Fruit fly (Drosophila melanogaster) whole organism, embryonic: ENCODE results near the gene Gycbeta100B.

Source experiments
- Asciz ChIP-seq: fragments of 200-800 bp; sonication (Bioruptor generic); optimal IDR thresholded peaks from 2 replicates; lab custom pipeline; 2017; ENCODE audit warnings: missing biosample characterization, mild to moderate bottlenecking, missing genetic modification characterization, missing genetic modification reagents
- Atf3 ChIP-seq: fragments of 200-800 bp; sonication (Bioruptor generic); optimal IDR thresholded peaks from 3 replicates; lab custom pipeline; 2016; ENCODE audit warnings: missing biosample characterization, missing genetic modification characterization
- B-H2 ChIP-seq: fragments of 200-800 bp; sonication (Bioruptor generic); optimal IDR thresholded peaks from 2 replicates; lab custom pipeline; 2018; ENCODE audit warnings: missing biosample characterization, mild to moderate bottlenecking, missing genetic modification characterization
- BtbVII ChIP-seq: fragments of 200-800 bp; sonication (Bioruptor generic); optimal IDR thresholded peaks from 3 replicates; lab custom pipeline; 2017; ENCODE audit warnings: missing biosample characterization, mild to moderate bottlenecking, missing genetic modification characterization
- CG10147 ChIP-seq: fragments of 200-800 bp; sonication (Bioruptor generic); optimal IDR thresholded peaks from 2 replicates; lab custom pipeline; 2019; ENCODE audit warnings: missing biosample characterization, mild to moderate bottlenecking, missing genetic modification characterization, moderate library complexity
- CG10209 ChIP-seq: fragments of 200-800 bp; sonication (Bioruptor generic); optimal IDR thresholded peaks from 3 replicates; lab custom pipeline; 2017; ENCODE audit warnings: missing biosample characterization, mild to moderate bottlenecking, missing genetic modification characterization, missing genetic modification reagents
- CG11398 ChIP-seq: fragments of 200-800 bp; sonication (Bioruptor generic); optimal IDR thresholded peaks from 2 replicates; lab custom pipeline; 2016; ENCODE audit warnings: missing biosample characterization, missing genetic modification characterization
- CG12299 ChIP-seq: fragments of 200-800 bp; sonication (Bioruptor generic); optimal IDR thresholded peaks from 2 replicates; lab custom pipeline; 2018; ENCODE audit warnings: missing biosample characterization, mild to moderate bottlenecking, missing genetic modification characterization
- CG12744 ChIP-seq: fragments of 200-800 bp; sonication (Bioruptor generic); optimal IDR thresholded peaks from 2 replicates; lab custom pipeline; 2016; ENCODE audit warnings: missing biosample characterization, missing genetic modification characterization
- CG13287 ChIP-seq: fragments of 200-800 bp; sonication (Bioruptor generic); IDR thresholded peaks from 2 replicates; pipeline ENCODE4 v1.3.6; 2022; ENCODE audit warnings: missing biosample characterization, missing genetic modification characterization; ENCODE audit not compliant: partially characterized antibody
- CG15514 ChIP-seq: fragments of 200-800 bp; sonication (Bioruptor generic); optimal IDR thresholded peaks from 3 replicates; lab custom pipeline; 2017; ENCODE audit warnings: missing biosample characterization, missing genetic modification characterization, mild to moderate bottlenecking, moderate library complexity, missing genetic modification reagents
- CG1603 ChIP-seq: fragments of 200-800 bp; sonication (Bioruptor generic); optimal IDR thresholded peaks from 2 replicates; lab custom pipeline; 2019; ENCODE audit warnings: missing biosample characterization, mild to moderate bottlenecking, missing genetic modification characterization, moderate library complexity
- CG17328 ChIP-seq: fragments of 200-800 bp; sonication (Bioruptor generic); IDR thresholded peaks from 2 replicates; pipeline ENCODE4 v1.3.6; 2022; ENCODE audit warnings: missing biosample characterization, missing genetic modification characterization
- CG2120 ChIP-seq: fragments of 200-800 bp; sonication (Bioruptor generic); optimal IDR thresholded peaks from 3 replicates; lab custom pipeline; 2016; ENCODE audit warnings: missing biosample characterization, missing genetic modification characterization
- CG2712 ChIP-seq: fragments of 200-800 bp; optimal IDR thresholded peaks from 3 replicates; lab custom pipeline; 2019; ENCODE audit warnings: missing biosample characterization, mild to moderate bottlenecking, missing genetic modification characterization, moderate library complexity
- CG30431 ChIP-seq: fragments of 200-800 bp; sonication (Bioruptor generic); optimal IDR thresholded peaks from 2 replicates; lab custom pipeline; 2017; ENCODE audit warnings: missing biosample characterization, missing genetic modification characterization
- CG31224 ChIP-seq: fragments of 200-800 bp; sonication (Bioruptor generic); IDR thresholded peaks from 2 replicates; pipeline ENCODE4 v1.3.6; 2022; ENCODE audit warnings: missing biosample characterization, missing genetic modification characterization
- CG31365 ChIP-seq: fragments of 200-800 bp; sonication (Bioruptor generic); optimal IDR thresholded peaks from 2 replicates; lab custom pipeline; 2018; ENCODE audit warnings: missing biosample characterization, mild to moderate bottlenecking, missing genetic modification characterization
- CG31441 ChIP-seq: fragments of 200-800 bp; sonication (Bioruptor generic); IDR thresholded peaks from 2 replicates; pipeline ENCODE4 v1.3.6; 2022; ENCODE audit warnings: missing biosample characterization, missing genetic modification characterization
- CG3407 ChIP-seq: fragments of 200-800 bp; sonication (Bioruptor generic); optimal IDR thresholded peaks from 2 replicates; lab custom pipeline; 2018; ENCODE audit warnings: missing biosample characterization, mild to moderate bottlenecking, missing genetic modification characterization
- CG4328 ChIP-seq: fragments of 200-800 bp; sonication (Bioruptor generic); optimal IDR thresholded peaks from 3 replicates; lab custom pipeline; 2017; ENCODE audit warnings: missing biosample characterization, missing genetic modification reagents, missing genetic modification characterization
- CG6175 ChIP-seq: fragments of 200-800 bp; sonication (Bioruptor generic); IDR thresholded peaks from 3 replicates; pipeline ENCODE4 v1.3.6; 2022; ENCODE audit warnings: missing biosample characterization, missing genetic modification characterization
- CG6654 ChIP-seq: fragments of 200-800 bp; sonication (Bioruptor generic); optimal IDR thresholded peaks from 2 replicates; lab custom pipeline; 2017; ENCODE audit warnings: missing biosample characterization, mild to moderate bottlenecking, missing genetic modification characterization
- CTCF ChIP-seq: fragments of 200-800 bp; sonication (Bioruptor generic); optimal IDR thresholded peaks from 2 replicates; lab custom pipeline; 2017; ENCODE audit warnings: missing biosample characterization, mild to moderate bottlenecking, missing genetic modification characterization, moderate library complexity
- CkIIα-i1 ChIP-seq: fragments of 200-800 bp; sonication (Bioruptor generic); IDR thresholded peaks from 2 replicates; pipeline ENCODE4 v1.3.6; 2022; ENCODE audit warnings: missing biosample characterization, missing genetic modification characterization
- CrebB ChIP-seq: fragments of 200-800 bp; sonication (Bioruptor generic); optimal IDR thresholded peaks from 3 replicates; lab custom pipeline; 2018; ENCODE audit warnings: missing biosample characterization, mild to moderate bottlenecking, missing genetic modification characterization
- Fer1 ChIP-seq: fragments of 200-800 bp; sonication (Bioruptor generic); optimal IDR thresholded peaks from 2 replicates; lab custom pipeline; 2017; ENCODE audit warnings: missing biosample characterization, mild to moderate bottlenecking, missing genetic modification characterization
- Gsc ChIP-seq: fragments of 200-800 bp; sonication (Bioruptor generic); IDR thresholded peaks from 2 replicates; pipeline ENCODE4 v1.3.6; 2022; ENCODE audit warnings: missing biosample characterization, missing genetic modification characterization
- Mad ChIP-seq: fragments of 200-800 bp; sonication (Bioruptor generic); optimal IDR thresholded peaks from 2 replicates; lab custom pipeline; 2016; ENCODE audit warnings: missing biosample characterization, missing genetic modification characterization
- Rfx ChIP-seq: fragments of 200-800 bp; sonication (Bioruptor generic); IDR thresholded peaks from 2 replicates; pipeline ENCODE4 v1.3.6; 2022; ENCODE audit warnings: missing biosample characterization, missing genetic modification characterization
- Taf1 ChIP-seq: fragments of 200-800 bp; sonication (Bioruptor generic); IDR thresholded peaks from 2 replicates; pipeline ENCODE4 v1.3.6; 2022; ENCODE audit warnings: missing biosample characterization, missing genetic modification characterization
- bsh ChIP-seq, 2 experiments: fragments of 200-800 bp; sonication (Bioruptor generic); optimal IDR thresholded peaks; 2 replicates each; lab custom pipeline; 2017 to 2018; ENCODE audit warnings: mild to moderate bottlenecking in 2 of 2, missing biosample characterization in 2 of 2, missing genetic modification characterization in 2 of 2, moderate library complexity in 1 of 2
- gem ChIP-seq: fragments of 200-800 bp; sonication (Bioruptor generic); optimal IDR thresholded peaks from 2 replicates; lab custom pipeline; 2019; ENCODE audit warnings: missing biosample characterization, mild to moderate bottlenecking, missing genetic modification characterization, moderate library complexity
- gfzf ChIP-seq: fragments of 200-800 bp; sonication (Bioruptor generic); optimal IDR thresholded peaks from 2 replicates; lab custom pipeline; 2016; ENCODE audit warnings: missing biosample characterization, mild to moderate bottlenecking, missing genetic modification characterization, moderate library complexity
- lola ChIP-seq, 3 experiments: fragments of >200 bp in 2 of 3; fragments of 200-800 bp in 1 of 3; sonication (Bioruptor generic) in 1 of 3; optimal IDR thresholded peaks; 2 replicates each; lab custom pipeline; 2017 to 2019; ENCODE audit warnings: missing biosample characterization in 3 of 3, missing genetic modification characterization in 3 of 3, mild to moderate bottlenecking in 1 of 3, moderate library complexity in 1 of 3
- mirr ChIP-seq: fragments of 200-800 bp; sonication (Bioruptor generic); optimal IDR thresholded peaks from 3 replicates; lab custom pipeline; 2018; ENCODE audit warnings: missing biosample characterization, mild to moderate bottlenecking, missing genetic modification characterization
- nerfin-2 ChIP-seq: fragments of 200-800 bp; sonication (Bioruptor generic); IDR thresholded peaks from 2 replicates; pipeline ENCODE4 v1.3.6; 2022; ENCODE audit warnings: missing biosample characterization, missing genetic modification characterization; ENCODE audit not compliant: partially characterized antibody
- oc ChIP-seq: fragments of 200-800 bp; sonication (Bioruptor generic); optimal IDR thresholded peaks from 2 replicates; lab custom pipeline; 2018; ENCODE audit warnings: missing biosample characterization, mild to moderate bottlenecking, missing genetic modification characterization, moderate library complexity
- pan ChIP-seq, 4 experiments: fragments of >200 bp in 3 of 4; fragments of 200-800 bp in 1 of 4; sonication (Bioruptor generic) in 1 of 4; optimal IDR thresholded peaks in 3 of 4; IDR thresholded peaks in 1 of 4; 2 replicates each; pipeline versions ENCODE4 v1.3.6 to Lab custom; 2017 to 2022; ENCODE audit warnings: missing biosample characterization in 2 of 4, missing genetic modification characterization in 2 of 4, mixed read lengths in 1 of 4
- row ChIP-seq: fragments of 200-800 bp; sonication (Bioruptor generic); IDR thresholded peaks from 3 replicates; pipeline ENCODE4 v1.3.6; 2022; ENCODE audit warnings: missing biosample characterization, missing genetic modification characterization
- salm ChIP-seq: fragments of 200-800 bp; sonication (Bioruptor generic); optimal IDR thresholded peaks from 2 replicates; lab custom pipeline; 2018; ENCODE audit warnings: missing biosample characterization, mild to moderate bottlenecking, missing genetic modification characterization
- schlank ChIP-seq: fragments of 200-800 bp; sonication (Bioruptor generic); optimal IDR thresholded peaks from 2 replicates; lab custom pipeline; 2018; ENCODE audit warnings: missing biosample characterization, mild to moderate bottlenecking, missing genetic modification characterization
- sima ChIP-seq: fragments of 200-800 bp; sonication (Bioruptor generic); optimal IDR thresholded peaks from 2 replicates; lab custom pipeline; 2016; ENCODE audit warnings: missing biosample characterization, missing genetic modification characterization
- slou ChIP-seq: fragments of 200-800 bp; sonication (Bioruptor generic); optimal IDR thresholded peaks from 3 replicates; lab custom pipeline; 2016; ENCODE audit warnings: missing biosample characterization, missing genetic modification characterization
- sug ChIP-seq: fragments of 200-800 bp; optimal IDR thresholded peaks from 2 replicates; lab custom pipeline; 2019; ENCODE audit warnings: missing biosample characterization, mild to moderate bottlenecking, missing genetic modification characterization, moderate library complexity
- tio ChIP-seq: fragments of 200-800 bp; sonication (Bioruptor generic); optimal IDR thresholded peaks from 2 replicates; lab custom pipeline; 2017; ENCODE audit warnings: missing biosample characterization, missing genetic modification characterization, inconsistent platforms

The Gycbeta100B gene

dm6 chr3R:31127357-31127775 is 6.8 kb upstream of the Gycbeta100B start (continued):
- TF ChIP-seq CG6175 (GFP tag; lab: Robert Waterston, UW) (no peak), CG15514 (GFP tag; lab: Kevin White, UChicago) (peak; percentile 6), bsh (GFP tag; optimal IDR thresholded peaks at IDR 0.05; lab: Kevin White, UChicago) (no peak), CG31441 (GFP tag; lab: Robert Waterston, UW) (no peak), Mad (GFP tag; lab: Kevin White, UChicago) (no peak), CG13287 (GFP tag; lab: Robert Waterston, UW) (peak; percentile 7; the same call in 1 of the 2 replicates), gfzf (peak; percentile 38), CG2120 (no peak), CG11398 (GFP tag; lab: Kevin White, UChicago) (no peak), pan (optimal IDR thresholded peaks at IDR 0.05; lab: Kevin White, UChicago) (no peak), pan (GFP tag; optimal IDR thresholded peaks at IDR 0.05 in 1 of 2, IDR thresholded peaks at IDR 0.05 in 1 of 2) (no peak), tio (GFP tag; lab: Kevin White, UChicago) (no peak), CG10147 (GFP tag; lab: Kevin White, UChicago) (peak; percentile 39), CkIIα-i1 (GFP tag; lab: Robert Waterston, UW) (no peak), CG31365 (tag; lab: Kevin White, UChicago) (no peak), oc (no peak), Fer1 (GFP tag; lab: Kevin White, UChicago) (peak; percentile 29), CG17328 (GFP tag; lab: Robert Waterston, UW) (no peak), CG4328 (GFP tag; lab: Kevin White, UChicago) (no peak), CG31224 (GFP tag; lab: Robert Waterston, UW) (no peak), Rfx (0 out of 2 replicates have a peak, but pooled peaks have one; percentile 28), Taf1 (no peak), nerfin-2 (GFP tag; lab: Robert Waterston, UW) (no peak), mirr (GFP tag; lab: Kevin White, UChicago) (peak; percentile 25), CG1603 (tag; lab: Kevin White, UChicago) (peak; percentile 24), CG12744 (GFP tag; lab: Kevin White, UChicago) (no peak), sug (tag; lab: Kevin White, UChicago) (peak; percentile 55), CG6654 (GFP tag; lab: Kevin White, UChicago) (no peak), gem (tag; lab: Kevin White, UChicago) (peak; percentile 20), CrebB (tag; lab: Kevin White, UChicago) (no peak), row (GFP tag; lab: Robert Waterston, UW) (no peak), CG3407 (GFP tag; lab: Kevin White, UChicago) (peak; percentile 22), slou (no peak), schlank (tag; lab: Kevin White, UChicago) (no peak), CG2712 (no peak), salm (peak; percentile 29), Atf3 (GFP tag; lab: Kevin White, UChicago) (no peak), B-H2 (GFP tag; lab: Kevin White, UChicago) (peak; percentile 18), CG30431 (GFP tag; lab: Kevin White, UChicago) (no peak), BtbVII (GFP tag; lab: Kevin White, UChicago) (no peak), CG12299 (peak; percentile 33), lola (GFP tag; optimal IDR thresholded peaks at IDR 0.05; lab: Kevin White, UChicago) (no peak), Asciz (GFP tag; lab: Kevin White, UChicago) (no peak), Gsc (no peak), CTCF (GFP tag; lab: Kevin White, UChicago) (peak; percentile 62), sima (no peak), CG10209 (GFP tag; lab: Kevin White, UChicago) (no peak)
